Worm (Caenorhabditis elegans) whole organism, L2 larva: ENCODE results near the gene clec-83.

Experiments used
- ceh-16 ChIP-seq: fragments of 150-350 bp; optimal IDR thresholded peaks from 2 replicates; lab custom pipeline; 2014; ENCODE audit warnings: missing biosample characterization, missing genetic modification characterization
- gmeb-1 ChIP-seq: fragments of 150-350 bp; optimal IDR thresholded peaks from 2 replicates; lab custom pipeline; 2014; ENCODE audit warnings: missing biosample characterization, missing genetic modification characterization
- mab-5 ChIP-seq: fragments of 150-350 bp; optimal IDR thresholded peaks from 2 replicates; lab custom pipeline; 2014; ENCODE audit warnings: missing biosample characterization, missing genetic modification characterization
- nhr-237 ChIP-seq: fragments of 150-350 bp; optimal IDR thresholded peaks from 2 replicates; lab custom pipeline; 2014; ENCODE audit warnings: missing biosample characterization, missing genetic modification characterization
- nhr-25 ChIP-seq: fragments of 150-350 bp; sonication (generic microtip); optimal IDR thresholded peaks from 3 replicates; lab custom pipeline; 2014; ENCODE audit warnings: missing biosample characterization, missing genetic modification characterization
- sma-3 ChIP-seq: sonication (generic microtip); optimal IDR thresholded peaks from 2 replicates; lab custom pipeline; 2016; ENCODE audit warnings: missing genetic modification reagents, missing genetic modification characterization, missing compliant biosample characterization
- snpc-4 ChIP-seq: fragments of 150-350 bp; optimal IDR thresholded peaks from 2 replicates; lab custom pipeline; 2014; ENCODE audit warnings: missing biosample characterization, missing genetic modification characterization

DNA sequence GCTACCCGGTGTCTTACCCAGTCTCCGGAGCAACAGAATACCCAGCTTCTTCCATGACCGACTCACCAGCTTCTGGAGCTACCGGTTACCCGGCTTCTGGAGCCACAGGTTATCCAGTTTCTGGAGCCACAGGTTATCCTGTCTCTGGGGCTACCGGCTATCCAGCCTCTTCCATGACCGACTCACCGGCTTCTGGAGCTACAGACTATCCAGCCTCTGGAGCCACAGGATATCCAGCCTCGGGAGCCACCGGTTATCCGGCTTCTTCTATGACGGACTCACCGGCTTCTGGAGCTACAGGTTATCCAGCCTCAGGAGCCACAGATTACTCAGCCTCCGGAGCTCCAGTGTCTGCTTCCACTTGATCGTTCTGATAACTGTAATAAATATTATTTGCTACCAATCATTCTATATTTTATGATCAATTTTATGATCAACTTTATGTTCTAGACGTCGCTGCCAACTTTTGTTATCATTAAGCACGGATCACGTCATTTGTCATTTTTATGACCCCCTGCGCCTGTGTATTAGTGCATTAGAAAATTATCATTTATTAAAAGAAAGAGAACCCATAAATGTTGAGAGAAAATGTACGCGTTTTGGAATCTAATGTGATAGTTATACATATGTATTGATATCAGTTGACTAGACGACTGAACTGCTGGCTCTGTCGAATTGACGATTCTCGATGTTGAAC lies 13.9 kb upstream of the clec-83 start:
- no peak for TF ChIP-seq mab-5 (tag; lab: Kevin White, UChicago)
- TF ChIP-seq ceh-16 (tag; lab: Kevin White, UChicago): no peak
- no peak for TF ChIP-seq sma-3 (GFP tag; lab: Kevin White, UChicago)
- no peak for TF ChIP-seq nhr-237 (tag; lab: Kevin White, UChicago)
- TF ChIP-seq nhr-25 (tag; lab: Kevin White, UChicago): no peak
- no peak for TF ChIP-seq snpc-4 (tag; lab: Kevin White, UChicago)
- TF ChIP-seq gmeb-1 (tag; lab: Kevin White, UChicago): peak; percentile 3
